Worm (Caenorhabditis elegans): ENCODE data around the gene C14C10.5.

Gene C14C10.5

DNA sequence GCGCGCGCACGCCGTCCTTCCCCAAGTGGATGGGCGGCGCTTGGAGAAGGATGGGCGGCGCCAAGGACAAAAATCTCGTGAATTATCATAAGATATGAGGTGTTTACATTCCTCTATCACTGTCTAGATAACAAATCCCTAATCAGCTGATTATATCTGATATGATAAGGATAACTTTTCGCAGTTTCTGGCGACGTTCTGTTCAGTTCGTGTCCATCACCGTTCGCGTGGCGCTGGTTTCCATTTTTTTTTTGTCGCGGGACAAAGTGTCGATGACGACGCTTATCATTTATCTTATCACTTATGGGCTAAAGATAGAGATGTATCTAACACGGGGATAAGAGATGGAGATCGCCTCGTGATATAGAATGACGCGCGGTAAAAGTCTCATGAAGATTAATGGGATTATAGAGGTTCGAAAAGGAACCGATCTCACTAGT is 46.7 kb upstream of the C14C10.5 start:
- TF ChIP-seq nhr-25 (tag; optimal IDR thresholded peaks at IDR 0.05), result peak; percentile 13
- peak; percentile 11 for TF ChIP-seq ceh-28 (tag; optimal IDR thresholded peaks at IDR 0.05)
- TF ChIP-seq nhr-23 (tag; optimal IDR thresholded peaks at IDR 0.05), result peak; percentile 89
- peak; percentile 97 to 99 (median 99) for TF ChIP-seq elt-3 (tag; optimal IDR thresholded peaks at IDR 0.05)
- TF ChIP-seq elt-1 (tag; optimal IDR thresholded peaks at IDR 0.05), result no peak
- peak; percentile 81 for TF ChIP-seq nhr-43 (tag; optimal IDR thresholded peaks at IDR 0.05; ENCODE audit: poor library complexity, severe bottlenecking)
- TF ChIP-seq mml-1 (tag; optimal IDR thresholded peaks at IDR 0.05), result peak; percentile 13
- peak; percentile 26 for TF ChIP-seq tbx-2 (tag; optimal IDR thresholded peaks at IDR 0.05)
- no peak for TF ChIP-seq nhr-77 (tag; optimal IDR thresholded peaks at IDR 0.05)
- TF ChIP-seq fkh-10 (GFP tag; optimal IDR thresholded peaks at IDR 0.05), result no peak
- TF ChIP-seq lsy-12 (tag; optimal IDR thresholded peaks at IDR 0.05), result no peak

DNA sequence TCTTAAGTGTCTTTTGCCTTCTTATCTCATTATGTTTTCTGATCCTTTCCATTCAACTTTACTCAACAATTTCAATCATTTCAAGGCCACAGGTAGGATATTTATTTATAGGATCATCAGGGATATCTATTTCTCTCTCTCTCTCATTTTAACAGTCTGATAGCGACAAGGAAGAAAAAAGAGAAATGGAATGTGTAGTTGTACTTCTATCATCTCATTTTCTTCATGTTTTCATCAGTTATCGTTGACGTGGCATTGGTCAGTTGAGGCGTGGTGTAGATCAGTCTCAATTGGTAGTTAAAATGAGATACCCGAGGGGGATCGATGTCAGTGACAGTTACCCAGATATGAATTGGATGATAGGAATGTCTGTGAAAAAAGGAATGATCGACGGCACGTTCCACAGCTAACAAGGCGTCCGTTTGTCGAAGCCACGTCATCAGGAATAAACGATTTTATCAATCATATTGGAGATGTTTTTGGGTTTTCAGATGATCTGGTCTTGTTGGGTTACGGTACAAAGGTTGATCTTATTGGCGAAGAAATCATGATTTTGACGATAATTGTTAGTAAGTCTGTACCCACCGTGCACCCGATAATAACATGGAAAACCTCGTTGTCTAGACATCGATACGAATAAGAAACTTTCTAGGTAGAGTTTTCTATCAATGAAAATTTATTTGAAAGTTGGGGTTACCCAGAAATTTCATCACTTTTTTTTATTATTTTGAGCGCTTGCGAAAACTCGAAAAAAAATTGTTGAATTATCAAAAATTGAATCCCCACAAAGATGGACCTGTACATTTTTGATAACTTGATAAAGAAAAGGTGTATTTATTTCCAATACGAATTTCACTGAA is 45.6 kb upstream of the C14C10.5 start:
- TF ChIP-seq ceh-82 (tag; optimal IDR thresholded peaks at IDR 0.05), result no peak
- no peak for TF ChIP-seq fos-1 (tag; optimal IDR thresholded peaks at IDR 0.05)
- peak; percentile 4 for TF ChIP-seq ama-1 (optimal IDR thresholded peaks at IDR 0.05)
- no peak for TF ChIP-seq daf-12 (tag; optimal IDR thresholded peaks at IDR 0.05)
- no peak for TF ChIP-seq nhr-77 (tag; optimal IDR thresholded peaks at IDR 0.05)
- no peak for TF ChIP-seq ceh-16 (tag; optimal IDR thresholded peaks at IDR 0.05)
- no peak for TF ChIP-seq nhr-76 (tag; optimal IDR thresholded peaks at IDR 0.05)
- no peak for TF ChIP-seq nhr-237 (tag; optimal IDR thresholded peaks at IDR 0.05)
- TF ChIP-seq sea-2 (GFP tag; optimal IDR thresholded peaks at IDR 0.05), result no peak
- no peak for TF ChIP-seq nhr-12 (tag; optimal IDR thresholded peaks at IDR 0.05)
- TF ChIP-seq pha-4 (tag; optimal IDR thresholded peaks at IDR 0.05), result no peak
- TF ChIP-seq zag-1 (tag; optimal IDR thresholded peaks at IDR 0.05), result no peak
- TF ChIP-seq R02D3.7 (tag; optimal IDR thresholded peaks at IDR 0.05), result peak; percentile 34
- no peak for TF ChIP-seq pqm-1 (tag; optimal IDR thresholded peaks at IDR 0.05)
- TF ChIP-seq ZK546.5 (tag; optimal IDR thresholded peaks at IDR 0.05), result no peak
- TF ChIP-seq aly-2 (tag; optimal IDR thresholded peaks at IDR 0.05), result no peak
- no peak for TF ChIP-seq ceh-9 (tag; optimal IDR thresholded peaks at IDR 0.05)
- no peak for TF ChIP-seq snpc-4 (tag; optimal IDR thresholded peaks at IDR 0.05)
- TF ChIP-seq egl-5 (tag; optimal IDR thresholded peaks at IDR 0.05), result no peak
- TF ChIP-seq eor-1 (tag; optimal IDR thresholded peaks at IDR 0.05), result no peak
- TF ChIP-seq skn-1 (tag; optimal IDR thresholded peaks at IDR 0.05), result no peak
- no peak for TF ChIP-seq mdl-1 (tag; optimal IDR thresholded peaks at IDR 0.05)
- TF ChIP-seq ztf-11 (tag; optimal IDR thresholded peaks at IDR 0.05), result no peak
- TF ChIP-seq egl-27 (tag; optimal IDR thresholded peaks at IDR 0.05), result no peak
- TF ChIP-seq ceh-28 (tag; optimal IDR thresholded peaks at IDR 0.05), result peak; percentile 42
- TF ChIP-seq jun-1 (tag; optimal IDR thresholded peaks at IDR 0.05), result no peak
- TF ChIP-seq nhr-28 (tag; optimal IDR thresholded peaks at IDR 0.05), result no peak
- no peak for TF ChIP-seq fkh-2 (tag; optimal IDR thresholded peaks at IDR 0.05)
- no peak for TF ChIP-seq unc-39 (tag; optimal IDR thresholded peaks at IDR 0.05)
- no peak for TF ChIP-seq nfya-1 (tag; optimal IDR thresholded peaks at IDR 0.05; ENCODE audit: insufficient read depth)
- TF ChIP-seq elt-3 (tag; optimal IDR thresholded peaks at IDR 0.05), result peak; percentile 52 to 84 (median 84)
- TF ChIP-seq nhr-25 (tag; optimal IDR thresholded peaks at IDR 0.05), result peak; percentile 58
- no peak for TF ChIP-seq lsy-12 (tag; optimal IDR thresholded peaks at IDR 0.05)
- TF ChIP-seq unc-62 (GFP tag; optimal IDR thresholded peaks at IDR 0.05), result no peak
- peak; percentile 63 for TF ChIP-seq nhr-43 (tag; optimal IDR thresholded peaks at IDR 0.05; ENCODE audit: poor library complexity, severe bottlenecking)
- TF ChIP-seq nhr-23 (tag; optimal IDR thresholded peaks at IDR 0.05), result peak; percentile 77
- peak; percentile 37 for TF ChIP-seq tbx-2 (tag; optimal IDR thresholded peaks at IDR 0.05)
- TF ChIP-seq lin-15B (tag; optimal IDR thresholded peaks at IDR 0.05), result no peak
- TF ChIP-seq nhr-67 (tag; optimal IDR thresholded peaks at IDR 0.05), result no peak

All from whole organism, L3 larva.